Worm (Caenorhabditis elegans): Measurements from ENCODE around the gene nlp-49.
A peak's percentile ranks its signal among the peaks of the same experiment; 100 is the strongest.

Gene nlp-49

ce11 chrX:5930822-5931221 is 26.4 kb downstream of the nlp-49 start, which contains the start of gene egl-6:
Gene egl-6, plus strand, starts transcription at chrX:5931122.
- TF ChIP-seq nhr-2 (tag; optimal IDR thresholded peaks at IDR 0.05): no peak
- TF ChIP-seq lsy-2 (tag; optimal IDR thresholded peaks at IDR 0.05): no peak
- TF ChIP-seq nhr-28 (tag; optimal IDR thresholded peaks at IDR 0.05): no peak
- TF ChIP-seq elt-3 (tag; optimal IDR thresholded peaks at IDR 0.05): no peak
- TF ChIP-seq sem-2 (GFP tag; optimal IDR thresholded peaks at IDR 0.05): no peak
- TF ChIP-seq cnd-1 (tag; optimal IDR thresholded peaks at IDR 0.05): no peak
- TF ChIP-seq bed-3 (GFP tag; optimal IDR thresholded peaks at IDR 0.05): no peak
- TF ChIP-seq mep-1 (tag; optimal IDR thresholded peaks at IDR 0.05): no peak

DNA sequence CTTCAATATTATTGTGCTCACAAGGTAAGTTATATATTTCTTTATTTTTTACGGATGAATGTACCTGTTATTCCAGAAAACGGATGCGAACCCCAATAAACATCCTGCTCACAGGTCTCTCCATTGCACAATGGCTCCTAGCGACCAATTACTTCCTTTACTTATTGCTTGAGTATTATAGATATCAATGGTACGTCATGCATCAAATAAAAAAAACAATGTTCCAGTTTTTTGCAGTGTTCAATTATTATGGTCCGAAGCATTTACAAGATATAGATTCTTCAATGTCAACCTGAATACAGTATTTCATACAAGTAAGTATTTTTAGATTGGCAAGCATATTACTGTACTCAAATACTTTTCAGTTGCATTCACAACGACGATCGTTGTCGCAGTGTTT is 28.5 kb downstream of the nlp-49 start:
- TF ChIP-seq lin-32 (GFP tag; optimal IDR thresholded peaks at IDR 0.05) (no peak), bed-3 (GFP tag; optimal IDR thresholded peaks at IDR 0.05) (no peak), nhr-2 (tag; optimal IDR thresholded peaks at IDR 0.05) (no peak), tbx-8 (GFP tag; optimal IDR thresholded peaks at IDR 0.05) (no peak), sptf-1 (tag; optimal IDR thresholded peaks at IDR 0.05) (no peak), ztf-11 (tag; optimal IDR thresholded peaks at IDR 0.05) (no peak)

DNA sequence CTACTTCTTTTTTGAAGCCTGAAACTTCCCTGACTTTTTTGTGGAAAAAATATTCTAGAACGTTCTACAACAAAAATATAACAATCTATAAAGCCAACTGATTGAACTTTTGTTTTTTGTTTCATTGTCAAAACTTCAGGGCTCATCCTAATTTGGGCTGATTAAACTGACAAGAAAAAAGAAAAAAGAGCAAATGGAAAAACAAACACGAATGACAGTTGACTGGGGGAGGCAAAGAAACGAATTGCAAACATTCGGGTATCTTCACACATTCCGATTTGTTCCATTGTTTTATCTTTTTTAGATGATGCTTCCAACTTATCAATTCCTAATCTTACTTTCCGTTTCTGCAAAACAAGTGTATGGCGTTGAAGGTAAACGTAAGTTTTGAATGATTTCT is 31.0 kb downstream of the nlp-49 start, which contains the start of gene C46F4.3:
TSS of gene C46F4.3 (plus strand) at position 301 of the 400 bp plus-strand sequence.
- TF ChIP-seq unc-39 (tag; optimal IDR thresholded peaks at IDR 0.05) (no peak), pha-4 (tag; optimal IDR thresholded peaks at IDR 0.05) (no peak), elt-1 (tag; optimal IDR thresholded peaks at IDR 0.05; ENCODE audit: borderline replicate concordance, insufficient read depth) (no peak), nhr-237 (tag; optimal IDR thresholded peaks at IDR 0.05) (no peak), ceh-39 (tag; optimal IDR thresholded peaks at IDR 0.05) (no peak), elt-3 (tag; optimal IDR thresholded peaks at IDR 0.05) (no peak), bed-3 (GFP tag; optimal IDR thresholded peaks at IDR 0.05) (no peak)

ce11 chrX:5941325-5941724 is 36.9 kb downstream of the nlp-49 start:
- no peak for TF ChIP-seq bed-3 (GFP tag; optimal IDR thresholded peaks at IDR 0.05)
- TF ChIP-seq sptf-1 (tag; optimal IDR thresholded peaks at IDR 0.05): no peak
- no peak for TF ChIP-seq sem-2 (GFP tag; optimal IDR thresholded peaks at IDR 0.05)
- no peak for TF ChIP-seq nhr-2 (tag; optimal IDR thresholded peaks at IDR 0.05)
- no peak for TF ChIP-seq ceh-39 (tag; optimal IDR thresholded peaks at IDR 0.05)

DNA sequence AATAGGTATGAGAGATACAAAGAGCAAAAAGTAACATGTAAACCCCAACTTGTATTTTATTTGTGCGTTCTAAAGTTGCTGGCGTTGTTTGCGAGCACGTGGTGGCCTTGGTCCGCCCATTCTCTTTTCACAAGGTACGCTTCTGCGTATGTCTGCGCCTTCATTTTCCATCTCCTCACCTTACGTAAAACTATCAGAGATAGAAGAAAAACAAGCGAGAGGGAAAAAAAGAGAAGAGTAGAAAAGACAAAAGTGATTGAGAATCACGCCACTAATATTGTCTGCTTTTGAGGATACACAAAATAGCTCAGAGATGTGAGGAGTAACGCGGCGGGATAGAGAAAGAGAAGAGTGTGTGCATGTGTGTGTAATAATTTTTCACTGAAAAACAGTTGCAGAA is 37.7 kb downstream of the nlp-49 start:
- TF ChIP-seq ceh-39 (tag; optimal IDR thresholded peaks at IDR 0.05) (no peak), unc-39 (tag; optimal IDR thresholded peaks at IDR 0.05) (no peak), nhr-2 (tag; optimal IDR thresholded peaks at IDR 0.05) (no peak), sem-2 (GFP tag; optimal IDR thresholded peaks at IDR 0.05) (no peak), lin-13 (tag; optimal IDR thresholded peaks at IDR 0.05) (no peak), pha-4 (tag; optimal IDR thresholded peaks at IDR 0.05) (no peak), ztf-11 (tag; optimal IDR thresholded peaks at IDR 0.05) (no peak), nhr-28 (tag; optimal IDR thresholded peaks at IDR 0.05) (no peak), flh-1 (GFP tag; optimal IDR thresholded peaks at IDR 0.05) (no peak), hlh-1 (tag; optimal IDR thresholded peaks at IDR 0.05) (peak; percentile 31), ces-1 (GFP tag; optimal IDR thresholded peaks at IDR 0.05) (no peak), unc-62 (GFP tag; optimal IDR thresholded peaks at IDR 0.05) (peak; percentile 21), unc-120 (tag; optimal IDR thresholded peaks at IDR 0.05; ENCODE audit: poor library complexity, severe bottlenecking) (peak; percentile 47), lsy-2 (tag; optimal IDR thresholded peaks at IDR 0.05) (no peak), nhr-76 (tag; optimal IDR thresholded peaks at IDR 0.05) (no peak), elt-1 (tag; optimal IDR thresholded peaks at IDR 0.05; ENCODE audit: borderline replicate concordance, insufficient read depth) (no peak), snpc-4 (tag; optimal IDR thresholded peaks at IDR 0.05) (no peak), blmp-1 (tag; optimal IDR thresholded peaks at IDR 0.05) (no peak), ham-2 (GFP tag; optimal IDR thresholded peaks at IDR 0.05) (no peak), mls-2 (tag; optimal IDR thresholded peaks at IDR 0.05) (no peak), M03D4.4 (tag; optimal IDR thresholded peaks at IDR 0.05) (no peak), nhr-12 (tag; optimal IDR thresholded peaks at IDR 0.05) (no peak), ceh-43 (GFP tag; optimal IDR thresholded peaks at IDR 0.05) (no peak)

DNA sequence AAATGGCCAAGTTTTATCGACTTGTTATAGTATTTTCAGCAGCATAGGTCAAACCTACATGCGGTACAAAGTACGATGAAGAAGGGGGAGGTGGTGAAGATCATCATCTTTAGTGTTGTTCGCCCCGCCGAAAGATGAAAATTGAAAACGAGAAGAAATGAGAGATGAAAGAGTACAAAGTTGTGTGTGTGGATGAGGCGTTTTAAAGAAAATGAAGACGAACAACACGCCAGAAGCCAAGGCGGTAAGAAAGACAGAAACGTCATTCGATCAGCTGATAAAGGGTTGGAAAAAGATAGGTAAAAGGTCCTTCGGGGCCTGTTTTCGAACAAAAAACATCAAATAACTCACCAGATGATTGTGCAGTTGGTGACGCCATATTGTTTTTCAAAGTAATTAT is 39.5 kb downstream of the nlp-49 start:
- TF ChIP-seq ces-1 (GFP tag; optimal IDR thresholded peaks at IDR 0.05): no peak
- no peak for TF ChIP-seq ceh-43 (GFP tag; optimal IDR thresholded peaks at IDR 0.05)
- no peak for TF ChIP-seq nhr-76 (tag; optimal IDR thresholded peaks at IDR 0.05)
- TF ChIP-seq lsy-2 (tag; optimal IDR thresholded peaks at IDR 0.05): no peak
- no peak for TF ChIP-seq mab-5 (tag; optimal IDR thresholded peaks at IDR 0.05)
- no peak for TF ChIP-seq nhr-12 (tag; optimal IDR thresholded peaks at IDR 0.05)
- no peak for TF ChIP-seq cnd-1 (tag; optimal IDR thresholded peaks at IDR 0.05)
- TF ChIP-seq snpc-4 (tag; optimal IDR thresholded peaks at IDR 0.05): no peak
- no peak for TF ChIP-seq hlh-1 (tag; optimal IDR thresholded peaks at IDR 0.05)
- TF ChIP-seq unc-62 (GFP tag; optimal IDR thresholded peaks at IDR 0.05): no peak
- TF ChIP-seq ham-2 (GFP tag; optimal IDR thresholded peaks at IDR 0.05): no peak

Data from whole organism, mixed stage, embryonic.